Worm (Caenorhabditis elegans): ENCODE results near the gene F23D12.3.
A peak's percentile ranks its signal among the peaks of the same experiment; 100 is the strongest.

The F23D12.3 gene

ce11 chrX:14437806-14438205, 4.6 kb upstream of the F23D12.3 start (continued):
- TF ChIP-seq saeg-2 (GFP tag; IDR thresholded peaks at IDR 0.05) (0 out of 2 replicates have a peak, but pooled peaks have one; percentile 49), mxl-3 (GFP tag; optimal IDR thresholded peaks at IDR 0.05) (peak; percentile 44), T20F7.1 (GFP tag; optimal IDR thresholded peaks at IDR 0.05) (peak; percentile 9), snpc-1.2 (GFP tag; IDR thresholded peaks at IDR 0.05) (peak; percentile 60), dmd-9 (GFP tag; IDR thresholded peaks at IDR 0.05) (peak; percentile 62; the same call in 1 of the 2 replicates)

DNA sequence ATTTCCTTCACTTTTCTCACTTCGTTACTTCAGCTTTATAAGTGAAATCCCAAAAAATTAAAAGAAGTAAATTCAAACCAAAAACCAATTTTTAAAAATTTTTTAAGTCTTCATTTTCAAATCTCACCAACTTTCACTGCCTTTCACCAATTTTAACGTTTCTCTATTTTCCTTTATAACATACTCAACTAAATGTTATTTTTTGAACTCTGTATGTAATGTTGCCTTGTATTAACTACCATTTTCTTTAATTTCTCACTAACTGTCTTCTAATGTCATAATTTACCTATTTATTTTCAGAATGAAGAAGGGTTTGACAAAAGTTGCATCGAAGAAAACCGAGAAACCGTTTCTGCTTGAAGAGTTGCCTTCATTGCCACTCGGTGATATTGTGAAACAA, 2.3 kb downstream of the F23D12.3 start, which contains the start of gene F23D12.4:
Gene F23D12.4 (plus strand): TSS at position 301 of the 400 bp plus-strand sequence.
- TF ChIP-seq ceh-44 (GFP tag; IDR thresholded peaks at IDR 0.05) (no peak), dmd-9 (GFP tag; IDR thresholded peaks at IDR 0.05) (no peak), lin-38 (GFP tag; IDR thresholded peaks at IDR 0.05) (no peak), attf-4 (tag; optimal IDR thresholded peaks at IDR 0.05) (no peak), daf-16 (GFP tag; optimal IDR thresholded peaks at IDR 0.05) (no peak), daf-16 (tag; optimal IDR thresholded peaks at IDR 0.05) (no peak), zag-1 (tag; optimal IDR thresholded peaks at IDR 0.05) (no peak), ctbp-1 (GFP tag; IDR thresholded peaks at IDR 0.05) (no peak), zip-2 (tag; optimal IDR thresholded peaks at IDR 0.05) (no peak)

DNA sequence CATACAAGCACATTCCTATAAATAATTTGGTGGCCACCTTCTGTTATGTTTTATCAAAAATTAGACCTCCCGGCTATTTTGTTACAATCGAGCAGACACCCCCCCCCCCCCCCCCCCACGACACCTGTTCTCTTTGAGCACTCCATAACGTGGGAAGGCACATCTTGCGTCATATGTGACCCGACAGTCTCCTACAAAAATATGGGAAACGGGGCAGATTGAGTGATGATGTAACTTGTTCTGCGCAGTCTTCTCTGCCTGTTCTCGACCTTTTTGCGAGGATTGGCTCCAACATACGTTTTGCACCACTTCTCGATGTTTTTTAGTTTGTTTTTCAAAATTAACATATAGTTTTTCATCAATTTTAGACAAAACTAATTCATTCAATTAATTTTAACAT, 5.1 kb downstream of the F23D12.3 start:
- TF ChIP-seq daf-19 (GFP tag; conservative IDR thresholded peaks at IDR 0.05), result no peak
- TF ChIP-seq dmd-9 (GFP tag; IDR thresholded peaks at IDR 0.05), result no peak
- no peak for TF ChIP-seq ceh-20 (GFP tag; IDR thresholded peaks at IDR 0.05)
- no peak for TF ChIP-seq ama-1 (optimal IDR thresholded peaks at IDR 0.05)
- no peak for TF ChIP-seq zag-1 (tag; optimal IDR thresholded peaks at IDR 0.05)
- no peak for TF ChIP-seq skn-1 (tag; optimal IDR thresholded peaks at IDR 0.05)
- TF ChIP-seq T20F7.1 (GFP tag; optimal IDR thresholded peaks at IDR 0.05), result no peak
- no peak for TF ChIP-seq lin-13 (GFP tag; optimal IDR thresholded peaks at IDR 0.05)
- no peak for TF ChIP-seq nhr-11 (tag; optimal IDR thresholded peaks at IDR 0.05)
- no peak for TF ChIP-seq zfp-3 (GFP tag; conservative IDR thresholded peaks at IDR 0.05)
- TF ChIP-seq zip-2 (tag; optimal IDR thresholded peaks at IDR 0.05), result no peak
- TF ChIP-seq T26A8.4 (GFP tag; IDR thresholded peaks at IDR 0.05), result no peak

ce11 chrX:14447910-14448309, 5.5 kb downstream of the F23D12.3 start, which contains the start of gene jmjd-3.2:
Gene jmjd-3.2, plus strand, starts transcription at chrX:14448210.
- TF ChIP-seq unc-62 (GFP tag; optimal IDR thresholded peaks at IDR 0.05 in 1 of 2), result peak in 1 of 2 experiments; percentile 32
- no peak for TF ChIP-seq unc-62 (tag; optimal IDR thresholded peaks at IDR 0.05)
- TF ChIP-seq php-3 (GFP tag; IDR thresholded peaks at IDR 0.05), result no peak

- TF ChIP-seq lir-3 (tag; optimal IDR thresholded peaks at IDR 0.05) (no peak), ceh-28 (tag; optimal IDR thresholded peaks at IDR 0.05) (no peak), skn-1 (tag; optimal IDR thresholded peaks at IDR 0.05) (no peak), cey-2 (tag; optimal IDR thresholded peaks at IDR 0.05; ENCODE audit: borderline replicate concordance, insufficient read depth) (no peak), lsy-2 (tag; optimal IDR thresholded peaks at IDR 0.05) (no peak), Y105C5A.15 (GFP tag; IDR thresholded peaks at IDR 0.05) (no peak), lin-38 (GFP tag; IDR thresholded peaks at IDR 0.05) (no peak), daf-16 (GFP tag; optimal IDR thresholded peaks at IDR 0.05) (peak in 1 of 2 experiments; percentile 26), daf-16 (tag; optimal IDR thresholded peaks at IDR 0.05) (no peak)
These were observed 11.3 kb downstream of the F23D12.3 start, which contains the start of gene F23D12.7 for ce11 chrX:14453735-14454134. Gene F23D12.7, minus strand, starts transcription at chrX:14453835.

- TF ChIP-seq fkh-10 (GFP tag; optimal IDR thresholded peaks at IDR 0.05), result no peak
- TF ChIP-seq nhr-111 (GFP tag; optimal IDR thresholded peaks at IDR 0.05), result no peak
- no peak for TF ChIP-seq ceh-20 (GFP tag; IDR thresholded peaks at IDR 0.05)
- TF ChIP-seq lin-38 (GFP tag; IDR thresholded peaks at IDR 0.05), result no peak
- TF ChIP-seq Y105C5A.15 (GFP tag; IDR thresholded peaks at IDR 0.05), result no peak
- TF ChIP-seq ZK337.2 (GFP tag; IDR thresholded peaks at IDR 0.05), result no peak
- TF ChIP-seq lin-13 (GFP tag; optimal IDR thresholded peaks at IDR 0.05), result no peak
- TF ChIP-seq snpc-4 (tag; optimal IDR thresholded peaks at IDR 0.05), result no peak
- no peak for TF ChIP-seq mdt-29 (GFP tag; IDR thresholded peaks at IDR 0.05)
- TF ChIP-seq lin-29 (GFP tag; IDR thresholded peaks at IDR 0.05), result no peak
- no peak for TF ChIP-seq mep-1 (tag; optimal IDR thresholded peaks at IDR 0.05)
- TF ChIP-seq nhr-102 (tag; optimal IDR thresholded peaks at IDR 0.05), result no peak
- TF ChIP-seq rbr-2 (tag; optimal IDR thresholded peaks at IDR 0.05), result no peak
- no peak for TF ChIP-seq F44E2.7 (GFP tag; IDR thresholded peaks at IDR 0.05)
- no peak for TF ChIP-seq F49E8.2 (tag; optimal IDR thresholded peaks at IDR 0.05; ENCODE audit: borderline replicate concordance)
- TF ChIP-seq zip-2 (tag; optimal IDR thresholded peaks at IDR 0.05), result no peak
- no peak for TF ChIP-seq F26F4.8 (GFP tag; conservative IDR thresholded peaks at IDR 0.05)
- TF ChIP-seq zfp-3 (GFP tag; conservative IDR thresholded peaks at IDR 0.05), result no peak
These were observed 13.0 kb downstream of the F23D12.3 start, which contains the start of gene Y66C5A.1 for ce11 chrX:14455419-14455818. Gene Y66C5A.1, minus strand, starts transcription at chrX:14455519.
